Fruit fly (Drosophila melanogaster): Measurements from ENCODE around the gene CG3961.

The CG3961 gene

dm6 chr3L:18828318-18828717, 62.0 kb downstream of the CG3961 start (continued):
- peak; percentile 58 for TF ChIP-seq Doc3 (GFP tag; IDR thresholded peaks at IDR 0.05; ENCODE audit: partially characterized antibody)
- no peak for TF ChIP-seq CG13296 (GFP tag; optimal IDR thresholded peaks at IDR 0.05)
- TF ChIP-seq lbe (GFP tag; optimal IDR thresholded peaks at IDR 0.05): peak; percentile 17
- TF ChIP-seq CG2712 (tag; optimal IDR thresholded peaks at IDR 0.05): peak; percentile 24
- TF ChIP-seq Xbp1 (GFP tag; optimal IDR thresholded peaks at IDR 0.05): no peak
- no peak for TF ChIP-seq ase (GFP tag; IDR thresholded peaks at IDR 0.05)
- TF ChIP-seq CG7839 (tag; optimal IDR thresholded peaks at IDR 0.05): no peak
- TF ChIP-seq wor (GFP tag; IDR thresholded peaks at IDR 0.05): no peak
- TF ChIP-seq CG15601 (tag; optimal IDR thresholded peaks at IDR 0.05): no peak
- TF ChIP-seq sisA (GFP tag; IDR thresholded peaks at IDR 0.05): no peak
- no peak for TF ChIP-seq sqz (GFP tag; optimal IDR thresholded peaks at IDR 0.05)
- TF ChIP-seq ab (GFP tag; optimal IDR thresholded peaks at IDR 0.05): no peak
- TF ChIP-seq CG1603 (tag; optimal IDR thresholded peaks at IDR 0.05): peak; percentile 45
- TF ChIP-seq E2f2 (GFP tag; IDR thresholded peaks at IDR 0.05): peak; percentile 98
- TF ChIP-seq Dad (GFP tag; optimal IDR thresholded peaks at IDR 0.05): no peak
- no peak for TF ChIP-seq Awh (GFP tag; IDR thresholded peaks at IDR 0.05)
- no peak for TF ChIP-seq CG18599 (GFP tag; optimal IDR thresholded peaks at IDR 0.05)
- no peak for TF ChIP-seq CG8944 (GFP tag; optimal IDR thresholded peaks at IDR 0.05)
- TF ChIP-seq sug (tag; optimal IDR thresholded peaks at IDR 0.05): peak; percentile 49
- TF ChIP-seq stwl (tag; optimal IDR thresholded peaks at IDR 0.05): peak; percentile 97
- no peak for TF ChIP-seq pho (GFP tag; optimal IDR thresholded peaks at IDR 0.05)
- no peak for TF ChIP-seq CG33213 (GFP tag; optimal IDR thresholded peaks at IDR 0.05)
- TF ChIP-seq ems (GFP tag; optimal IDR thresholded peaks at IDR 0.05): no peak
- peak; percentile 41; the same call in 2 of the 3 replicates for TF ChIP-seq vnd (GFP tag; IDR thresholded peaks at IDR 0.05; ENCODE audit: partially characterized antibody)
- TF ChIP-seq B-H2 (GFP tag; optimal IDR thresholded peaks at IDR 0.05): peak; percentile 9
- TF ChIP-seq tap (tag; optimal IDR thresholded peaks at IDR 0.05): no peak
- peak; percentile 43 for TF ChIP-seq sens (GFP tag)
- TF ChIP-seq CG6765 (GFP tag; optimal IDR thresholded peaks at IDR 0.05): no peak
- TF ChIP-seq Med (GFP tag): peak; percentile 53
- TF ChIP-seq CG6791 (GFP tag; IDR thresholded peaks at IDR 0.05; ENCODE audit: partially characterized antibody): peak; percentile 86

Data from whole organism, embryonic.